Worm (Caenorhabditis elegans) whole organism, mixed stage, embryonic: Measurements from ENCODE around the gene C49A9.2.

Source experiments
- bed-3 ChIP-seq: fragments of 200-800 bp; sonication (Bioruptor generic); optimal IDR thresholded peaks from 3 replicates; lab custom pipeline; 2018; ENCODE audit warnings: mild to moderate bottlenecking, missing genetic modification characterization, moderate library complexity, missing compliant biosample characterization
- ces-1 ChIP-seq: fragments of 150-350 bp; optimal IDR thresholded peaks from 2 replicates; lab custom pipeline; 2014; ENCODE audit warnings: missing biosample characterization, missing genetic modification reagents, missing genetic modification characterization
- elt-1 ChIP-seq: sonication (generic microtip); optimal IDR thresholded peaks from 2 replicates; lab custom pipeline; 2017; ENCODE audit warnings: missing genetic modification characterization, mild to moderate bottlenecking, missing compliant biosample characterization, antibody characterized with exemption, moderate library complexity, borderline replicate concordance; ENCODE audit not compliant: insufficient read depth
- elt-3 ChIP-seq: fragments of 150-350 bp; optimal IDR thresholded peaks from 2 replicates; lab custom pipeline; 2014; ENCODE audit warnings: missing biosample characterization, missing genetic modification characterization
- lsy-2 ChIP-seq: fragments of 150-350 bp; optimal IDR thresholded peaks from 2 replicates; lab custom pipeline; 2014; ENCODE audit warnings: missing biosample characterization, missing genetic modification characterization
- nhr-12 ChIP-seq: fragments of 150-350 bp; optimal IDR thresholded peaks from 2 replicates; lab custom pipeline; 2014; ENCODE audit warnings: missing biosample characterization, missing genetic modification characterization
- nhr-2 ChIP-seq: fragments of 150-350 bp; optimal IDR thresholded peaks from 2 replicates; lab custom pipeline; 2014; ENCODE audit warnings: missing biosample characterization, missing genetic modification characterization
- nhr-237 ChIP-seq: fragments of 150-350 bp; optimal IDR thresholded peaks from 2 replicates; lab custom pipeline; 2014; ENCODE audit warnings: missing biosample characterization, missing genetic modification characterization
- nhr-28 ChIP-seq: fragments of 150-350 bp; optimal IDR thresholded peaks from 2 replicates; lab custom pipeline; 2014; ENCODE audit warnings: missing biosample characterization, missing genetic modification characterization
- nhr-76 ChIP-seq: sonication (generic microtip); optimal IDR thresholded peaks from 2 replicates; lab custom pipeline; 2017; ENCODE audit warnings: missing biosample characterization, missing genetic modification characterization
- snpc-4 ChIP-seq: fragments of 150-350 bp; optimal IDR thresholded peaks from 2 replicates; lab custom pipeline; 2014; ENCODE audit warnings: missing biosample characterization, missing genetic modification characterization
- sptf-1 ChIP-seq: sonication (generic microtip); optimal IDR thresholded peaks from 2 replicates; lab custom pipeline; 2017; ENCODE audit warnings: mild to moderate bottlenecking, missing genetic modification characterization, moderate library complexity, missing compliant biosample characterization
- tbx-8 ChIP-seq: fragments of 200-800 bp; sonication (Bioruptor generic); optimal IDR thresholded peaks from 2 replicates; lab custom pipeline; 2018; ENCODE audit warnings: mild to moderate bottlenecking, missing genetic modification characterization, moderate library complexity, missing compliant biosample characterization
- unc-62 ChIP-seq: fragments of 150-350 bp; optimal IDR thresholded peaks from 2 replicates; lab custom pipeline; 2014; ENCODE audit warnings: missing biosample characterization, missing genetic modification reagents, missing genetic modification characterization

ce11 chrIV:6239993-6240392 is 14.8 kb downstream of the C49A9.2 start, which contains the start of gene F58F9.9:
- TF ChIP-seq bed-3 (GFP tag; lab: Kevin White, UChicago) (no peak), snpc-4 (tag; lab: Kevin White, UChicago) (no peak), elt-3 (tag; lab: Kevin White, UChicago) (no peak), nhr-76 (tag; lab: Kevin White, UChicago) (no peak), unc-62 (GFP tag; lab: Kevin White, UChicago) (no peak), ces-1 (GFP tag; lab: Kevin White, UChicago) (no peak), nhr-2 (tag; lab: Kevin White, UChicago) (no peak), nhr-28 (tag; lab: Kevin White, UChicago) (no peak), nhr-12 (tag; lab: Kevin White, UChicago) (no peak), nhr-237 (tag; lab: Kevin White, UChicago) (no peak), sptf-1 (no peak), tbx-8 (GFP tag; lab: Kevin White, UChicago) (no peak), lsy-2 (tag; lab: Kevin White, UChicago) (no peak), elt-1 (tag; lab: Kevin White, UChicago) (no peak)
